Fruit fly (Drosophila melanogaster): Measurements from ENCODE around the gene Jasper.

Jasper gene

DNA sequence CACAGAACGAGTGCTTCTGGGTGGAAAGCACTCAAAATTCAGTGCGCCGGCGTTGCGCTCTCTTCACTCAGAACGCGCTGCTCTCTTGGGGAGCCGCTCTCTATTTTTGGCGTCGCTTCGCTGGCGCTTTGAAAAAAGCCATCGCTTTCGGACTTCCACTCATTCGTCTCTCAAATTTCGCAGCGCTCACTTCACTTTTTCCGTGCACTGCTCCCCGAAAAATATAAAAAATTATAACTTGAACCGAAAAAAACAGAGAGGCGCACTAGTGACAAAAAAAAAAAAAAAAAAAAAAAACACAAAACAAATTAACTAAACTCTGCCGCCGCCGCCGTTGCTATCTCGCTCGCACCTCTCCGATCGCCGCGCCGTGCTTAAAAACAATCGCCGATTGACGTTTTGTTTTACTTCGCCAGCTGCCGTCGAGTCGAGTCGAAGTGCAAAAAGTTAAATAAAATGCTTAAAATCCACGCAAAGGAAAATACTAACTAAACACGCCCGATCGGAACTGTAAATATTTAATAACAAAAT, 47.1 kb downstream of the Jasper start (continued):
- no peak for TF ChIP-seq Abd-B (GFP tag; optimal IDR thresholded peaks at IDR 0.05)
- TF ChIP-seq Hey (tag; optimal IDR thresholded peaks at IDR 0.05) = no peak
- TF ChIP-seq nom (GFP tag; optimal IDR thresholded peaks at IDR 0.05) = peak; percentile 58
- TF ChIP-seq Fer1 (GFP tag; optimal IDR thresholded peaks at IDR 0.05) = no peak
- no peak for TF ChIP-seq Lpt (GFP tag; optimal IDR thresholded peaks at IDR 0.05)

DNA sequence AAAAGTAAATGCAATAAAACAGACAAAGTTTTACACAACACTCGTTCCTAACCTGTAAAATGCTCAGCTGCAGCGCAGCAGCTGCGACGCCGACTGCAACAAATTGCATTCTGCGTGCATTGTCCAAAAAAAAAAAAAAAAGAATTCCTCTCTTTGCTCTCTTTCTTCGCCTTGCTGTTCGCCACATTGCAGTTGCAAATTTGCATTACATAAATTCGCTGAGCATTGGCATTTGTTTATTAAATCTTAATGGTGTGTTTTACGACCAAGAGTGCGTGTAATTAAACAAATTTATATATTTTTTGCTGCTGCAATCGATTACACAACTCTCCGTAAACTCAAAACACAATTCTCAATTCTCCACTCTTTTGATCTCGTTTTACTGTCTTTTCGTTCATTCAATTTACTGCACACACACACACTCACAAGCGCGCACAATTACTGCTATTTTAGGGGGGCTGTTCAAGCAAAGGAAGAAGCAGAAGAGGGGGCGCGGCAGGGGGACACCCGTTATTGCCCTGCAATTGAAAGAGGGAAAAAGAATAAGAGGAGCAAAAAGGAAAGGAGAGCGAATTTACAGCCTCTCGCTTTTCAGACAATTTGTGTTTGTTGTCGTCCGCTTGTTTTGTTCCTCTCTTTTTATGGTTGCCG, 48.1 kb downstream of the Jasper start:
- no peak for TF ChIP-seq Optix (GFP tag; IDR thresholded peaks at IDR 0.05)
- no peak for TF ChIP-seq CG6765 (GFP tag; optimal IDR thresholded peaks at IDR 0.05)
- TF ChIP-seq tx (GFP tag; optimal IDR thresholded peaks at IDR 0.05) = no peak
- peak; percentile 66 for TF ChIP-seq sens (GFP tag)
- no peak for TF ChIP-seq H2.0 (GFP tag; IDR thresholded peaks at IDR 0.05)
- no peak for TF ChIP-seq hbn (GFP tag; IDR thresholded peaks at IDR 0.05; ENCODE audit: partially characterized antibody)
- TF ChIP-seq CG6791 (GFP tag; IDR thresholded peaks at IDR 0.05; ENCODE audit: partially characterized antibody) = no peak
- peak; percentile 80 for TF ChIP-seq crol (GFP tag; IDR thresholded peaks at IDR 0.05)
- no peak for TF ChIP-seq Usf (GFP tag; optimal IDR thresholded peaks at IDR 0.05)
- TF ChIP-seq TFAM (GFP tag; optimal IDR thresholded peaks at IDR 0.05) = no peak
- TF ChIP-seq zf30C (GFP tag; optimal IDR thresholded peaks at IDR 0.05) = no peak
- TF ChIP-seq NC2α (GFP tag; optimal IDR thresholded peaks at IDR 0.05) = no peak
- TF ChIP-seq cas (GFP tag; IDR thresholded peaks at IDR 0.05) = no peak
- no peak for TF ChIP-seq fd3F (GFP tag; optimal IDR thresholded peaks at IDR 0.05)
- TF ChIP-seq abd-A (tag; optimal IDR thresholded peaks at IDR 0.05) = peak; percentile 82
- TF ChIP-seq CG14710 (tag; optimal IDR thresholded peaks at IDR 0.05) = no peak
- TF ChIP-seq gem (tag; optimal IDR thresholded peaks at IDR 0.05) = no peak
- no peak for TF ChIP-seq CG12219 (GFP tag; optimal IDR thresholded peaks at IDR 0.05)
- TF ChIP-seq CG13287 (GFP tag; IDR thresholded peaks at IDR 0.05; ENCODE audit: partially characterized antibody) = no peak
- TF ChIP-seq CG12155 (GFP tag; optimal IDR thresholded peaks at IDR 0.05) = no peak
- no peak for TF ChIP-seq HLHmδ (GFP tag; optimal IDR thresholded peaks at IDR 0.05)
- no peak for TF ChIP-seq CG34224 (GFP tag; IDR thresholded peaks at IDR 0.05; ENCODE audit: partially characterized antibody)
- TF ChIP-seq ftz-f1 (GFP tag; optimal IDR thresholded peaks at IDR 0.05) = no peak
- no peak for TF ChIP-seq sim (GFP tag; IDR thresholded peaks at IDR 0.05)
- TF ChIP-seq Aef1 (GFP tag; IDR thresholded peaks at IDR 0.05) = no peak
- TF ChIP-seq Ets65A (GFP tag) = no peak
- no peak for TF ChIP-seq zfh1 (GFP tag; IDR thresholded peaks at IDR 0.05)
- TF ChIP-seq usp (GFP tag; optimal IDR thresholded peaks at IDR 0.05) = no peak
- no peak for TF ChIP-seq CG12744 (GFP tag; optimal IDR thresholded peaks at IDR 0.05)
- no peak for TF ChIP-seq B-H1 (GFP tag; IDR thresholded peaks at IDR 0.05)
- peak; percentile 4 for TF ChIP-seq cg (GFP tag; optimal IDR thresholded peaks at IDR 0.05)
- TF ChIP-seq H15 (GFP tag; IDR thresholded peaks at IDR 0.05) = no peak
- no peak for TF ChIP-seq CG32772 (GFP tag; IDR thresholded peaks at IDR 0.05)
- no peak for TF ChIP-seq knrl (GFP tag; IDR thresholded peaks at IDR 0.05; ENCODE audit: partially characterized antibody)
- no peak for TF ChIP-seq CG4707 (GFP tag; optimal IDR thresholded peaks at IDR 0.05)
- no peak for TF ChIP-seq chm (GFP tag; IDR thresholded peaks at IDR 0.05)
- no peak for TF ChIP-seq CG8478 (optimal IDR thresholded peaks at IDR 0.05)
- no peak for TF ChIP-seq dati (GFP tag; IDR thresholded peaks at IDR 0.05)
- TF ChIP-seq Gug (GFP tag; IDR thresholded peaks at IDR 0.05) = no peak
- no peak for TF ChIP-seq Jarid2 (GFP tag; optimal IDR thresholded peaks at IDR 0.05)
- TF ChIP-seq tgo (GFP tag; IDR thresholded peaks at IDR 0.05) = no peak
- peak; percentile 79 for TF ChIP-seq Hr39 (optimal IDR thresholded peaks at IDR 0.05)
- TF ChIP-seq CG6689 (GFP tag; IDR thresholded peaks at IDR 0.05) = no peak
- no peak for TF ChIP-seq CG11398 (GFP tag; optimal IDR thresholded peaks at IDR 0.05)
- TF ChIP-seq CG17385 (GFP tag; optimal IDR thresholded peaks at IDR 0.05) = peak; percentile 12
